Fruit fly (Drosophila melanogaster) whole organism, embryonic: ENCODE results near the gene CG31268.
A peak's percentile ranks its signal among the peaks of the same experiment; 100 is the strongest.

Experiments used
- Abd-B ChIP-seq: fragments of 200-800 bp; sonication (Bioruptor generic); optimal IDR thresholded peaks from 2 replicates; lab custom pipeline; 2018; ENCODE audit warnings: missing biosample characterization, mild to moderate bottlenecking, missing genetic modification characterization, moderate library complexity
- Aef1 ChIP-seq: fragments of 200-800 bp; sonication (Bioruptor generic); IDR thresholded peaks from 3 replicates; pipeline ENCODE4 v1.3.6; 2022; ENCODE audit warnings: missing biosample characterization, missing genetic modification characterization
- Atf3 ChIP-seq: fragments of 200-800 bp; sonication (Bioruptor generic); optimal IDR thresholded peaks from 3 replicates; lab custom pipeline; 2016; ENCODE audit warnings: missing biosample characterization, missing genetic modification characterization
- Awh ChIP-seq: fragments of 200-800 bp; sonication (Bioruptor generic); IDR thresholded peaks from 2 replicates; pipeline ENCODE4, ENCODE4 v1.3.6; 2022; ENCODE audit warnings: missing biosample characterization, missing genetic modification characterization
- Blimp-1 ChIP-seq: fragments of 200-800 bp; sonication (Bioruptor generic); optimal IDR thresholded peaks from 3 replicates; lab custom pipeline; 2018; ENCODE audit warnings: missing biosample characterization, missing genetic modification characterization, mild to moderate bottlenecking, moderate library complexity, missing genetic modification reagents
- CG10274 ChIP-seq: fragments of 200-800 bp; sonication (Bioruptor generic); optimal IDR thresholded peaks from 3 replicates; lab custom pipeline; 2017; ENCODE audit warnings: missing biosample characterization, mild to moderate bottlenecking, missing genetic modification characterization
- CG11456 ChIP-seq: fragments of 200-800 bp; sonication (Bioruptor generic); IDR thresholded peaks from 3 replicates; pipeline ENCODE4 v1.3.6; 2022; ENCODE audit warnings: missing biosample characterization, missing genetic modification characterization
- CG11504 ChIP-seq: fragments of 200-800 bp; sonication (Bioruptor generic); optimal IDR thresholded peaks from 3 replicates; lab custom pipeline; 2019; ENCODE audit warnings: missing biosample characterization, mild to moderate bottlenecking, missing genetic modification characterization, moderate library complexity
- CG12769 ChIP-seq: fragments of 200-800 bp; sonication (Bioruptor generic); optimal IDR thresholded peaks from 2 replicates; lab custom pipeline; 2019; ENCODE audit warnings: missing biosample characterization, mild to moderate bottlenecking, missing genetic modification characterization, moderate library complexity
- CG13624 ChIP-seq: fragments of 200-800 bp; sonication (Bioruptor generic); optimal IDR thresholded peaks from 2 replicates; lab custom pipeline; 2016; ENCODE audit warnings: missing biosample characterization, missing genetic modification characterization
- CG14050 ChIP-seq: fragments of 200-800 bp; sonication (Bioruptor generic); IDR thresholded peaks from 3 replicates; pipeline ENCODE4 v1.3.6; 2022; ENCODE audit warnings: missing biosample characterization, missing genetic modification characterization
- CG15011 ChIP-seq: fragments of 200-800 bp; sonication (Bioruptor generic); optimal IDR thresholded peaks from 3 replicates; lab custom pipeline; 2018; ENCODE audit warnings: missing biosample characterization, mild to moderate bottlenecking, missing genetic modification characterization
- CG1603 ChIP-seq: fragments of 200-800 bp; sonication (Bioruptor generic); optimal IDR thresholded peaks from 2 replicates; lab custom pipeline; 2019; ENCODE audit warnings: missing biosample characterization, mild to moderate bottlenecking, missing genetic modification characterization, moderate library complexity
- CG18011 ChIP-seq: fragments of 200-800 bp; sonication (Bioruptor generic); optimal IDR thresholded peaks from 2 replicates; lab custom pipeline; 2017; ENCODE audit warnings: missing biosample characterization, missing genetic modification characterization, mild to moderate bottlenecking, moderate library complexity, missing genotype
- CG2678 ChIP-seq: fragments of 200-800 bp; sonication (Bioruptor generic); optimal IDR thresholded peaks from 3 replicates; lab custom pipeline; 2019; ENCODE audit warnings: missing biosample characterization, mild to moderate bottlenecking, missing genetic modification characterization, moderate library complexity
- CG33213 ChIP-seq: fragments of 200-800 bp; sonication (Bioruptor generic); optimal IDR thresholded peaks from 3 replicates; lab custom pipeline; 2016; ENCODE audit warnings: missing biosample characterization, missing genetic modification characterization
- CG6854 ChIP-seq: fragments of 200-800 bp; sonication (Bioruptor generic); optimal IDR thresholded peaks from 3 replicates; lab custom pipeline; 2017; ENCODE audit warnings: missing biosample characterization, mild to moderate bottlenecking, missing genetic modification characterization
- CG8478 ChIP-seq: fragments of >200 bp; optimal IDR thresholded peaks from 2 replicates; lab custom pipeline; 2018
- CG9437 ChIP-seq: fragments of 200-800 bp; sonication (Bioruptor generic); optimal IDR thresholded peaks from 2 replicates; lab custom pipeline; 2018; ENCODE audit warnings: missing biosample characterization, mild to moderate bottlenecking, missing genetic modification characterization
- D ChIP-seq, 2 experiments: fragments of 200-800 bp in 1 of 2; fragments of >200 bp in 1 of 2; sonication (Bioruptor generic) in 1 of 2; optimal IDR thresholded peaks; 2 replicates in 1 of 2; 3 replicates in 1 of 2; lab custom pipeline; 2017; ENCODE audit warnings: mild to moderate bottlenecking in 1 of 2, missing biosample characterization in 1 of 2, missing genetic modification characterization in 1 of 2, missing genetic modification reagents in 1 of 2
- Fer3 ChIP-seq: fragments of 200-800 bp; sonication (Bioruptor generic); optimal IDR thresholded peaks from 2 replicates; lab custom pipeline; 2018; ENCODE audit warnings: missing biosample characterization, mild to moderate bottlenecking, missing genetic modification characterization, moderate library complexity
- H15 ChIP-seq: fragments of 200-800 bp; sonication (Bioruptor generic); IDR thresholded peaks from 3 replicates; pipeline ENCODE4 v1.3.6; 2022; ENCODE audit warnings: missing biosample characterization, missing genetic modification characterization
- H2.0 ChIP-seq: fragments of 200-800 bp; sonication (Bioruptor generic); IDR thresholded peaks from 2 replicates; pipeline ENCODE4 v1.3.6; 2022; ENCODE audit warnings: missing biosample characterization, missing genetic modification characterization
- HLHmδ ChIP-seq: fragments of 200-800 bp; sonication (Bioruptor generic); optimal IDR thresholded peaks from 2 replicates; lab custom pipeline; 2018; ENCODE audit warnings: missing biosample characterization, mild to moderate bottlenecking, missing genetic modification characterization, moderate library complexity
- Hr51 ChIP-seq, 2 experiments: fragments of 200-800 bp; sonication (Bioruptor generic); optimal IDR thresholded peaks; 2 replicates in 1 of 2; 3 replicates in 1 of 2; lab custom pipeline; 2016 to 2018; ENCODE audit warnings: missing biosample characterization in 2 of 2, missing genetic modification characterization in 2 of 2, mild to moderate bottlenecking in 1 of 2, moderate library complexity in 1 of 2
- Hsf ChIP-seq: fragments of 200-800 bp; sonication (Bioruptor generic); optimal IDR thresholded peaks from 3 replicates; lab custom pipeline; 2016; ENCODE audit warnings: missing biosample characterization, missing genetic modification characterization
- MBD-R2 ChIP-seq: fragments of 200-800 bp; sonication (Bioruptor generic); IDR thresholded peaks from 2 replicates; pipeline ENCODE4 v1.3.6; 2022; ENCODE audit warnings: missing biosample characterization, missing genetic modification characterization
- Max ChIP-seq: fragments of 200-800 bp; sonication (Bioruptor generic); optimal IDR thresholded peaks from 2 replicates; lab custom pipeline; 2016; ENCODE audit warnings: missing biosample characterization, mild to moderate bottlenecking, missing genetic modification characterization
- Sry-β ChIP-seq: fragments of 200-800 bp; sonication (Bioruptor generic); optimal IDR thresholded peaks from 2 replicates; lab custom pipeline; 2018; ENCODE audit warnings: missing biosample characterization, mild to moderate bottlenecking, missing genetic modification characterization, moderate library complexity
- Sry-δ ChIP-seq: fragments of 200-800 bp; sonication (Bioruptor generic); optimal IDR thresholded peaks from 2 replicates; lab custom pipeline; 2016; ENCODE audit warnings: missing biosample characterization, missing genetic modification characterization
- Taf1 ChIP-seq: fragments of 200-800 bp; sonication (Bioruptor generic); IDR thresholded peaks from 2 replicates; pipeline ENCODE4 v1.3.6; 2022; ENCODE audit warnings: missing biosample characterization, missing genetic modification characterization
- Tbp ChIP-seq: fragments of >200 bp; optimal IDR thresholded peaks from 2 replicates; lab custom pipeline; 2018; ENCODE audit warnings: missing biosample characterization, missing genetic modification characterization
- Xrp1 ChIP-seq: fragments of 200-800 bp; sonication (Bioruptor generic); IDR thresholded peaks from 2 replicates; pipeline ENCODE4 v1.3.6; 2022; ENCODE audit warnings: missing biosample characterization, missing genetic modification characterization
- ap ChIP-seq: fragments of 200-800 bp; sonication (Bioruptor generic); IDR thresholded peaks from 2 replicates; pipeline ENCODE4 v1.3.6; 2022; ENCODE audit warnings: missing biosample characterization, missing genetic modification characterization
- btn ChIP-seq: fragments of 200-800 bp; sonication (Bioruptor generic); optimal IDR thresholded peaks from 2 replicates; lab custom pipeline; 2016; ENCODE audit warnings: missing biosample characterization, missing genetic modification characterization
- cato ChIP-seq: fragments of 200-800 bp; sonication (Bioruptor generic); optimal IDR thresholded peaks from 2 replicates; lab custom pipeline; 2016; ENCODE audit warnings: missing biosample characterization, missing genetic modification characterization, borderline replicate concordance
- chn ChIP-seq: fragments of 200-800 bp; sonication (Bioruptor generic); optimal IDR thresholded peaks from 2 replicates; lab custom pipeline; 2016; ENCODE audit warnings: missing biosample characterization, missing genetic modification characterization
- her ChIP-seq: fragments of 200-800 bp; sonication (Bioruptor generic); optimal IDR thresholded peaks from 2 replicates; lab custom pipeline; 2016; ENCODE audit warnings: missing biosample characterization, missing genetic modification characterization
- ken ChIP-seq: fragments of 200-800 bp; sonication (Bioruptor generic); IDR thresholded peaks from 3 replicates; pipeline ENCODE4 v1.3.6; 2022; ENCODE audit warnings: missing biosample characterization, missing genetic modification characterization
- ro ChIP-seq: fragments of 200-800 bp; sonication (Bioruptor generic); IDR thresholded peaks from 2 replicates; pipeline ENCODE4 v1.3.6; 2022; ENCODE audit warnings: missing biosample characterization, missing genetic modification characterization
- sc ChIP-seq, 3 experiments: fragments of >200 bp in 2 of 3; fragments of 200-800 bp in 1 of 3; sonication (Bioruptor generic) in 1 of 3; optimal IDR thresholded peaks; 2 replicates in 2 of 3; 3 replicates in 1 of 3; lab custom pipeline; 2017; ENCODE audit warnings: mild to moderate bottlenecking in 1 of 3, missing biosample characterization in 1 of 3, missing genetic modification characterization in 1 of 3, missing genetic modification reagents in 1 of 3
- sim ChIP-seq: fragments of 200-800 bp; sonication (Bioruptor generic); IDR thresholded peaks from 2 replicates; pipeline ENCODE4 v1.3.6; 2022; ENCODE audit warnings: missing biosample characterization, missing genetic modification characterization
- slou ChIP-seq: fragments of 200-800 bp; sonication (Bioruptor generic); optimal IDR thresholded peaks from 3 replicates; lab custom pipeline; 2016; ENCODE audit warnings: missing biosample characterization, missing genetic modification characterization
- tna ChIP-seq: fragments of 200-800 bp; sonication (Bioruptor generic); IDR thresholded peaks from 2 replicates; pipeline ENCODE4 v1.3.6; 2022; ENCODE audit warnings: missing biosample characterization, missing genetic modification characterization; ENCODE audit not compliant: partially characterized antibody
- trem ChIP-seq: fragments of 200-800 bp; optimal IDR thresholded peaks from 3 replicates; lab custom pipeline; 2019; ENCODE audit warnings: missing biosample characterization, mild to moderate bottlenecking, missing genetic modification characterization, moderate library complexity
- twi ChIP-seq: fragments of 200-800 bp; optimal IDR thresholded peaks from 2 replicates; lab custom pipeline; 2019; ENCODE audit warnings: missing biosample characterization, mild to moderate bottlenecking, missing genetic modification characterization, moderate library complexity
- wek ChIP-seq: fragments of 200-800 bp; sonication (Bioruptor generic); optimal IDR thresholded peaks from 3 replicates; lab custom pipeline; 2018; ENCODE audit warnings: missing biosample characterization, mild to moderate bottlenecking, missing genetic modification characterization, moderate library complexity
- zf30C ChIP-seq: fragments of 200-800 bp; sonication (Bioruptor generic); optimal IDR thresholded peaks from 3 replicates; lab custom pipeline; 2018; ENCODE audit warnings: missing biosample characterization, mild to moderate bottlenecking, missing genetic modification characterization

Gene CG31268

dm6 chr3R:17065018-17065784 lies 33.6 kb downstream of the CG31268 start (continued):
- TF ChIP-seq CG18011 (GFP tag; lab: Kevin White, UChicago) (peak; percentile 77), Aef1 (GFP tag; lab: Robert Waterston, UW) (peak; percentile 80), MBD-R2 (GFP tag; lab: Robert Waterston, UW) (peak; percentile 50; the same call in 1 of the 2 replicates), CG8478 (lab: Kevin White, UChicago) (no peak), Sry-δ (GFP tag; lab: Kevin White, UChicago) (peak; percentile 48), Sry-β (GFP tag; lab: Kevin White, UChicago) (peak; percentile 55), zf30C (peak; percentile 93), Atf3 (GFP tag; lab: Kevin White, UChicago) (peak; percentile 83), sim (GFP tag; lab: Robert Waterston, UW) (peak; percentile 15; the same call in 1 of the 2 replicates), cato (GFP tag; lab: Kevin White, UChicago) (peak; percentile 67), wek (peak; percentile 77), CG15011 (GFP tag; lab: Kevin White, UChicago) (peak; percentile 88), chn (GFP tag; lab: Kevin White, UChicago) (peak; percentile 86), CG1603 (tag; lab: Kevin White, UChicago) (peak; percentile 96), Hr51 (GFP tag; optimal IDR thresholded peaks at IDR 0.05; lab: Kevin White, UChicago) (peak; percentile 82 to 97), ro (GFP tag; lab: Robert Waterston, UW) (0 out of 2 replicates have a peak, but pooled peaks have one; percentile 12), twi (peak; percentile 74), btn (GFP tag; lab: Kevin White, UChicago) (peak; percentile 60), H15 (GFP tag; lab: Robert Waterston, UW) (peak; percentile 90), CG13624 (GFP tag; lab: Kevin White, UChicago) (peak; percentile 90), Awh (GFP tag; lab: Robert Waterston, UW) (peak; percentile 87), CG11504 (tag; lab: Kevin White, UChicago) (peak; percentile 95), HLHmδ (no peak), Tbp (GFP tag; lab: Kevin White, UChicago) (no peak), her (GFP tag; lab: Kevin White, UChicago) (peak; percentile 74), Abd-B (peak; percentile 83), Max (GFP tag; lab: Kevin White, UChicago) (peak; percentile 89), slou (GFP tag; lab: Kevin White, UChicago) (peak; percentile 56), CG2678 (peak; percentile 97), Hsf (GFP tag; lab: Kevin White, UChicago) (peak; percentile 95), ap (GFP tag; lab: Robert Waterston, UW) (peak; percentile 77), CG9437 (peak; percentile 90), trem (tag; lab: Kevin White, UChicago) (peak; percentile 91), ken (GFP tag; lab: Robert Waterston, UW) (peak; percentile 85), CG6854 (peak; percentile 88), H2.0 (GFP tag; lab: Robert Waterston, UW) (peak; percentile 77), CG33213 (peak; percentile 74), D (optimal IDR thresholded peaks at IDR 0.05; lab: Kevin White, UChicago) (no peak), D (GFP tag; optimal IDR thresholded peaks at IDR 0.05; lab: Kevin White, UChicago) (peak; percentile 92), Xrp1 (peak; percentile 91), Blimp-1 (GFP tag; lab: Kevin White, UChicago) (peak; percentile 91), CG10274 (GFP tag; lab: Kevin White, UChicago) (peak; percentile 64), tna (GFP tag; lab: Robert Waterston, UW) (no peak), sc (optimal IDR thresholded peaks at IDR 0.05; lab: Kevin White, UChicago) (no peak), sc (GFP tag; optimal IDR thresholded peaks at IDR 0.05; lab: Kevin White, UChicago) (peak; percentile 85), Fer3 (peak; percentile 93), CG12769 (tag; lab: Kevin White, UChicago) (peak; percentile 96), Taf1 (peak; percentile 65; the same call in 1 of the 2 replicates), CG14050 (GFP tag; lab: Robert Waterston, UW) (peak; percentile 84), CG11456 (GFP tag; lab: Robert Waterston, UW) (peak; percentile 78)
